Worm (Caenorhabditis elegans) whole organism, late embryonic: Measurements from ENCODE around the gene ZC302.3.

Experiments
- C08G9.2 ChIP-seq: sonication (generic microtip); optimal IDR thresholded peaks from 2 replicates; lab custom pipeline; 2016; ENCODE audit warnings: mild to moderate bottlenecking, missing genetic modification characterization, moderate library complexity, missing compliant biosample characterization
- K02D7.2 ChIP-seq: sonication (generic microtip); optimal IDR thresholded peaks from 2 replicates; lab custom pipeline; 2017; ENCODE audit warnings: mild to moderate bottlenecking, missing genetic modification characterization, missing compliant biosample characterization
- T23F11.4 ChIP-seq: fragments of 200-800 bp; sonication (Bioruptor generic); optimal IDR thresholded peaks from 2 replicates; lab custom pipeline; 2018; ENCODE audit warnings: mild to moderate bottlenecking, missing genetic modification characterization, missing compliant biosample characterization
- Y22D7AL.16 ChIP-seq: sonication (generic microtip); optimal IDR thresholded peaks from 2 replicates; lab custom pipeline; 2016; ENCODE audit warnings: missing genetic modification characterization, missing compliant biosample characterization
- ahr-1 ChIP-seq: sonication (generic microtip); optimal IDR thresholded peaks from 2 replicates; lab custom pipeline; 2016; ENCODE audit warnings: missing genetic modification characterization, missing compliant biosample characterization
- ama-1 ChIP-seq: fragments of 150-350 bp; optimal IDR thresholded peaks from 2 replicates; lab custom pipeline; 2014
- ceh-14 ChIP-seq: sonication (generic microtip); optimal IDR thresholded peaks from 2 replicates; lab custom pipeline; 2016; ENCODE audit warnings: missing genotype, missing genetic modification characterization, missing compliant biosample characterization
- ceh-18 ChIP-seq: sonication (generic microtip); optimal IDR thresholded peaks from 2 replicates; lab custom pipeline; 2016; ENCODE audit warnings: missing genetic modification characterization, missing compliant biosample characterization
- ceh-19 ChIP-seq: fragments of 200-800 bp; sonication (Bioruptor generic); optimal IDR thresholded peaks from 2 replicates; lab custom pipeline; 2018; ENCODE audit warnings: mild to moderate bottlenecking, missing genetic modification characterization, missing compliant biosample characterization
- ceh-24 ChIP-seq: sonication (generic microtip); optimal IDR thresholded peaks from 2 replicates; lab custom pipeline; 2016; ENCODE audit warnings: mild to moderate bottlenecking, missing genetic modification characterization, missing compliant biosample characterization
- ceh-30 ChIP-seq: fragments of 150-350 bp; optimal IDR thresholded peaks from 2 replicates; lab custom pipeline; 2014; ENCODE audit warnings: missing biosample characterization, missing genetic modification characterization
- ceh-31 ChIP-seq: sonication (generic microtip); optimal IDR thresholded peaks from 2 replicates; lab custom pipeline; 2016; ENCODE audit warnings: missing genetic modification characterization, missing compliant biosample characterization
- ceh-9 ChIP-seq: sonication (generic microtip); optimal IDR thresholded peaks from 2 replicates; lab custom pipeline; 2016; ENCODE audit warnings: mild to moderate bottlenecking, missing genetic modification characterization, inconsistent platforms, missing compliant biosample characterization
- dmd-4 ChIP-seq: sonication (generic microtip); optimal IDR thresholded peaks from 2 replicates; lab custom pipeline; 2016; ENCODE audit warnings: borderline replicate concordance, missing genetic modification characterization, missing compliant biosample characterization
- dve-1 ChIP-seq: sonication (generic microtip); optimal IDR thresholded peaks from 2 replicates; lab custom pipeline; 2017; ENCODE audit warnings: antibody characterized with exemption, mild to moderate bottlenecking, missing genetic modification characterization, missing compliant biosample characterization
- elt-4 ChIP-seq: sonication (generic microtip); optimal IDR thresholded peaks from 2 replicates; lab custom pipeline; 2016; ENCODE audit warnings: missing genetic modification characterization, missing compliant biosample characterization
- ets-4 ChIP-seq: sonication (generic microtip); optimal IDR thresholded peaks from 2 replicates; lab custom pipeline; 2016; ENCODE audit warnings: missing genetic modification characterization, missing compliant biosample characterization
- eyg-1 ChIP-seq: sonication (generic microtip); optimal IDR thresholded peaks from 2 replicates; lab custom pipeline; 2016; ENCODE audit warnings: missing genotype, missing genetic modification characterization, missing compliant biosample characterization
- fkh-10 ChIP-seq: fragments of 150-350 bp; optimal IDR thresholded peaks from 2 replicates; lab custom pipeline; 2014; ENCODE audit warnings: missing biosample characterization, missing genetic modification reagents, missing genetic modification characterization
- fkh-6 ChIP-seq: sonication (generic microtip); optimal IDR thresholded peaks from 2 replicates; lab custom pipeline; 2016; ENCODE audit warnings: missing genetic modification characterization, missing compliant biosample characterization
- gmeb-2 ChIP-seq: sonication (generic microtip); optimal IDR thresholded peaks from 2 replicates; lab custom pipeline; 2016; ENCODE audit warnings: missing genetic modification characterization, inconsistent platforms, missing compliant biosample characterization
- hlh-13 ChIP-seq: fragments of 200-800 bp; sonication (Bioruptor generic); optimal IDR thresholded peaks from 2 replicates; lab custom pipeline; 2018; ENCODE audit warnings: mild to moderate bottlenecking, missing genetic modification characterization, missing compliant biosample characterization
- hlh-15 ChIP-seq: sonication (generic microtip); optimal IDR thresholded peaks from 2 replicates; lab custom pipeline; 2016; ENCODE audit warnings: missing genetic modification characterization, missing compliant biosample characterization
- hlh-30 ChIP-seq: sonication (generic microtip); optimal IDR thresholded peaks from 2 replicates; lab custom pipeline; 2017; ENCODE audit warnings: antibody characterized with exemption, missing genetic modification characterization, missing compliant biosample characterization; ENCODE audit not compliant: insufficient read depth
- mec-3 ChIP-seq: sonication (generic microtip); optimal IDR thresholded peaks from 2 replicates; lab custom pipeline; 2016; ENCODE audit warnings: borderline replicate concordance, missing genetic modification characterization, missing compliant biosample characterization
- nhr-232 ChIP-seq: sonication (generic microtip); optimal IDR thresholded peaks from 2 replicates; lab custom pipeline; 2016; ENCODE audit warnings: missing genetic modification characterization, missing compliant biosample characterization
- pag-3 ChIP-seq: sonication (generic microtip); optimal IDR thresholded peaks from 2 replicates; lab custom pipeline; 2016; ENCODE audit warnings: missing compliant biosample characterization, missing genetic modification characterization, borderline replicate concordance
- pat-9 ChIP-seq: fragments of 200-800 bp; sonication (Bioruptor generic); optimal IDR thresholded peaks from 2 replicates; lab custom pipeline; 2018; ENCODE audit warnings: mild to moderate bottlenecking, missing genetic modification characterization, moderate library complexity, missing compliant biosample characterization
- pqm-1 ChIP-seq: sonication (generic microtip); optimal IDR thresholded peaks from 2 replicates; lab custom pipeline; 2016; ENCODE audit warnings: missing genetic modification characterization, missing compliant biosample characterization
- ref-2 ChIP-seq: sonication (generic microtip); optimal IDR thresholded peaks from 2 replicates; lab custom pipeline; 2016; ENCODE audit warnings: missing genetic modification characterization, missing compliant biosample characterization
- rnt-1 ChIP-seq: sonication (generic microtip); optimal IDR thresholded peaks from 2 replicates; lab custom pipeline; 2016; ENCODE audit warnings: missing genetic modification characterization, missing compliant biosample characterization
- sdc-2 ChIP-seq: sonication (generic microtip); optimal IDR thresholded peaks from 2 replicates; lab custom pipeline; 2016; ENCODE audit warnings: missing genotype, missing genetic modification characterization, missing compliant biosample characterization
- tbx-7 ChIP-seq: sonication (generic microtip); optimal IDR thresholded peaks from 2 replicates; lab custom pipeline; 2016; ENCODE audit warnings: missing genotype, missing genetic modification characterization, missing compliant biosample characterization
- unc-42 ChIP-seq: sonication (generic microtip); optimal IDR thresholded peaks from 2 replicates; lab custom pipeline; 2016; ENCODE audit warnings: missing genotype, missing genetic modification characterization, missing compliant biosample characterization
- unc-55 ChIP-seq: sonication (generic microtip); optimal IDR thresholded peaks from 2 replicates; lab custom pipeline; 2017; ENCODE audit warnings: missing biosample characterization, missing genetic modification reagents, missing genetic modification characterization
- unc-86 ChIP-seq: sonication (generic microtip); optimal IDR thresholded peaks from 2 replicates; lab custom pipeline; 2016; ENCODE audit warnings: missing genetic modification characterization, missing compliant biosample characterization
- zip-5 ChIP-seq: sonication (generic microtip); optimal IDR thresholded peaks from 2 replicates; lab custom pipeline; 2016; ENCODE audit warnings: missing genetic modification characterization, missing compliant biosample characterization

ZC302.3 gene

DNA sequence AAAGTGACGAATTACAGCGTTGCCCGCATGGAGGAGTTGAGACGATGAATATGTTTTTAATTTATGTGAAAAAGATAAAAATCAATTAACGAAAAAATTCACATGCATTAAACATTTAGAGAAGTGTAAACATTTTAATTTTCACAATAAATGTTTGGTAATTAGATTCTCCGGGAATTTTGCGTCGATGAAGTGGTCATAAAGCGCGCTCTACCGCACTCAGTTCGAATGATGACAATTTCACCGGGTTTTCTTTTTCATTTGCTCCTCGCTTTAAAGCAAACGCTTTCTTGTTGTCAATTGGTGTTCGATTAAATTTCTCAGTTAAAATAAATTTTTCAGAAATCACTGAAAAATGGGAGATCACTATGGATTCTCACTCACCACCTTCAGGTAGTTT, 28.8 kb upstream of the ZC302.3 start, which contains the start of the genes D1054.1 and pas-2:
TSS of gene D1054.1 (minus strand) at position 192 of the 400 bp plus-strand sequence.
TSS of gene pas-2 (plus strand) at position 343 of the 400 bp plus-strand sequence.
- peak; percentile 90 for TF ChIP-seq unc-42 (tag; lab: Kevin White, UChicago)
- TF ChIP-seq mec-3 (tag; lab: Kevin White, UChicago): no peak

DNA sequence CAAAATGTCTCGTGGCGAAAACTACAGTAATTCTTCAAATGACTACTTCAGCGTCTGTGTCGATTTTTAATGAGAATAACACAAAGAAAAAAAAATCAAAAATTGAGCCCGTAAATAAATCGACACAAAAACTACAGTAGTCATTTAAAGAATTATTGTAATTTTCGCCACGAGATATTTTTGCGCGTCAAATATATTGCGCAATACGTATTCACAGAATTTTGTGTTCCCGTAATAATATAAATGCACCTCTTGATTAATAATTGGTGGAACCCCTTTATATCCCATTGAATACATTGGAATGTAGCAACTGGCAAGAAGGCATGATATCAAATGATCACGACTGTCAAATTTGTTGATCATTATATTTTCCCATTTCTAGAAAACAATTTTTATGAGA, 27.6 kb upstream of the ZC302.3 start:
- TF ChIP-seq ceh-24: no peak
- no peak for TF ChIP-seq ref-2 (tag; lab: Kevin White, UChicago)
- TF ChIP-seq hlh-13 (GFP tag; lab: Kevin White, UChicago): no peak
- TF ChIP-seq fkh-6: no peak
- no peak for TF ChIP-seq ceh-19 (GFP tag; lab: Kevin White, UChicago)
- TF ChIP-seq T23F11.4 (GFP tag; lab: Kevin White, UChicago): no peak
- no peak for TF ChIP-seq pat-9
- TF ChIP-seq ceh-30: no peak
- no peak for TF ChIP-seq ets-4 (tag; lab: Kevin White, UChicago)
- no peak for TF ChIP-seq ama-1 (lab: Kevin White, UChicago)
- no peak for TF ChIP-seq ceh-18 (tag; lab: Kevin White, UChicago)
- TF ChIP-seq pag-3 (tag; lab: Kevin White, UChicago): no peak

DNA sequence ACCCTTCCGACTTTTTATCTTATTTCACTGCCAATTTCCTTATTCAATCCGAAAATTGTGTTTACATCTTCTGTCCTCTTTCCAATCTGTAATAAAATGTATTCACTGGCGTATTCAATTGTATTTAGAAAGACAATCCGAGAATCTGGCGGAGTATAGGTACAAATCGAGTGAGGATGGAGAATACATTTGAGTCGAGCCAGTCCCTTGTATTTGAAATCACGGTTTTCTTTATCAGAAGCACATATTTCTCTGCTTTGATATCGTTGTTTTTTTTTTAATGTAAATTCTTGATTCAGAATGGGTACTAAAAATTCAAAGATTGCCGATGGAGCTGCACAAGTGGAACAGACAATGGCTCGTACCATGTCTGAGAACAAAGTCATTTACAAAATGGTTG, 22.8 kb upstream of the ZC302.3 start, which contains the start of gene ocr-1:
TSS of gene ocr-1 (plus strand) at position 301 of the 400 bp plus-strand sequence.
- TF ChIP-seq hlh-15 (tag; lab: Kevin White, UChicago): no peak
- no peak for TF ChIP-seq elt-4 (tag; lab: Kevin White, UChicago)
- TF ChIP-seq ceh-9 (tag; lab: Kevin White, UChicago): no peak
- TF ChIP-seq dmd-4 (tag; lab: Kevin White, UChicago): no peak
- TF ChIP-seq unc-55 (GFP tag; lab: Kevin White, UChicago): no peak
- TF ChIP-seq ceh-18 (tag; lab: Kevin White, UChicago): no peak
- TF ChIP-seq rnt-1 (tag; lab: Kevin White, UChicago): no peak
- no peak for TF ChIP-seq Y22D7AL.16 (tag; lab: Kevin White, UChicago)
- TF ChIP-seq eyg-1: no peak
- no peak for TF ChIP-seq ahr-1 (tag; lab: Kevin White, UChicago)
- TF ChIP-seq mec-3 (tag; lab: Kevin White, UChicago): no peak
- no peak for TF ChIP-seq ceh-31 (tag; lab: Kevin White, UChicago)
- TF ChIP-seq ama-1 (lab: Kevin White, UChicago): no peak
- TF ChIP-seq dve-1: no peak
- no peak for TF ChIP-seq pqm-1 (tag; lab: Kevin White, UChicago)
- TF ChIP-seq, all 69 proteins: peak for 0

DNA sequence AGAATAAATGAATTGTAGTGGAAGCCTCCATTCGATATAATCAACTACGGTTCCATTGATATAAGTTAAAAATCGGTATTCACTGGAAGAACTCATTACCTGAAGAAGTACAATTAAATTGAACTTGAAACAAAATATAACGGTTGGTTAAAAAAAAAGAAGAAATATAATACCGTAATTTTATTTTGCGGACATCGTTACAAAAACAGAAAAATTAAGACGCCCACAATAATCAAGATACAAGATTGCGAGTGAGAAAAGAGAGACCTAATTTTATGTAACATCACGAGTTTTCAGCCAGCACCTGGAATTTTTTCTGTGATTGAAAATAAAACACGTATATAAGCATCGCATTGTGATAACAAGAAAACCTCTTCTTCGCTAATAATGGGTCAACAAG, 21.4 kb upstream of the ZC302.3 start, which contains the start of gene sre-6:
TSS of gene sre-6 (minus strand) at position 101 of the 400 bp plus-strand sequence.
- TF ChIP-seq ets-4 (tag; lab: Kevin White, UChicago): no peak
- TF ChIP-seq unc-55 (GFP tag; lab: Kevin White, UChicago): no peak
- TF ChIP-seq ceh-9 (tag; lab: Kevin White, UChicago): no peak
- no peak for TF ChIP-seq unc-86 (tag; lab: Kevin White, UChicago)
- TF ChIP-seq zip-5: no peak
- TF ChIP-seq sdc-2 (tag; lab: Kevin White, UChicago): no peak
- no peak for TF ChIP-seq fkh-10 (GFP tag; lab: Kevin White, UChicago)
- TF ChIP-seq hlh-30: no peak
- TF ChIP-seq gmeb-2 (tag; lab: Kevin White, UChicago): no peak
- no peak for TF ChIP-seq ceh-14 (tag; lab: Kevin White, UChicago)
- TF ChIP-seq mec-3 (tag; lab: Kevin White, UChicago): no peak
- TF ChIP-seq hlh-15 (tag; lab: Kevin White, UChicago): no peak
- no peak for TF ChIP-seq C08G9.2 (tag; lab: Kevin White, UChicago)
- TF ChIP-seq K02D7.2: no peak
- TF ChIP-seq tbx-7: no peak
- TF ChIP-seq nhr-232 (tag; lab: Kevin White, UChicago): no peak
